ENCODE assay signal across 1 fruit fly cellular context in the genomic region with DNA sequence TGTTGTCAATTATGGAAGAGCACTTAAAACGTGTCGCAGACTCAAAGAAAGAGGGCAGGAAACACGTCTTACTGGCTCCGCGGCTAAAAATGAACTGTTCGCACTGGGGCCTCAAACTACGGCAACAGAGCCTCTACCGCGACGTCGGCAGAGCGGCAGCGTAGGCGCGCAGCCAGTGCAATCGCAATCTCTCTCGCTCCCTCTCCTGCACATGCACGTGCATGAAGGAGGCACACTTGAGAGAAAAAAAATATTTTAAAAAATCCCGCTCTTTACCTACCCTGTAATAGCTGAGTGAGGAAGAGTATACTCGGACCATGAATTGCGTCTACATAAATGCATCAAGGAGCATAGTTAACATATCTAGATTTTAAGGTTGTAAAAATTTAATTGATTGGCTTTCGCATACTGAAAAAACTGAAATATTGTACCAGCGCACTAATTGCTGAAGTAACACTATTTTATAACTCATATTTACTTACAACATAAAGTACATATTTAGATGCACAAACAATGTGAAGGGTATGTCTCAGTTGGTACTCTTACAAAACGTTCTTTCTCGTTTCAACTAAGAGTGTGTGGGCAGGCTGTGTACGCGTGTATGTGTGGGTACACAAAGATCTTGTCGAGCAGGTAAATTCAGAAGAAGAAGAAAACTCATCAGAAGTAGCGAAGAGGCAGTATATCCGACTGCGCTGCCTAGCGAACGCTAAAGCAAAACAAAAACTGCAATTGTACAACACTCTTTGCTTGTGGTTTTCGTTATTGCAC.
TF ChIP-seq lines count a peak whose summit lies in the region.

hid (minus strand) TSS at position 100 of the 771 bp plus-strand sequence.

TF ChIP-seq in whole organism, embryonic, 481 proteins besides CTCF, POLR2A, EP300 and RAD21 (continued from another document and continues in another):
- TF ChIP-seq Kr (GFP tag; optimal IDR thresholded peaks at IDR 0.05; lab: Kevin White, UChicago) = no peak
- TF ChIP-seq croc (GFP tag; conservative IDR thresholded peaks at IDR 0.05; lab: Robert Waterston, UW) = peak; percentile 91
- peak; percentile 67 for TF ChIP-seq CG2875 (GFP tag; optimal IDR thresholded peaks at IDR 0.05; lab: Kevin White, UChicago)
- peak; percentile 55 for TF ChIP-seq CG8281 (tag; optimal IDR thresholded peaks at IDR 0.05; lab: Kevin White, UChicago)
- peak; percentile 79 for TF ChIP-seq Sox102F (GFP tag; optimal IDR thresholded peaks at IDR 0.05; lab: Kevin White, UChicago)
- peak; percentile 85 for TF ChIP-seq Six4 (GFP tag; optimal IDR thresholded peaks at IDR 0.05; lab: Kevin White, UChicago)
- peak; percentile 73 for TF ChIP-seq CG30431 (GFP tag; optimal IDR thresholded peaks at IDR 0.05; lab: Kevin White, UChicago)
- peak; percentile 66 for TF ChIP-seq CG11723 (GFP tag; optimal IDR thresholded peaks at IDR 0.05; lab: Kevin White, UChicago)
- TF ChIP-seq CG32767 (GFP tag; IDR thresholded peaks at IDR 0.05; lab: Robert Waterston, UW) = peak; percentile 84; the same call in 1 of the 2 replicates
- 0 out of 2 replicates have a peak, but pooled peaks have one; percentile 16 for TF ChIP-seq CG4360 (GFP tag; IDR thresholded peaks at IDR 0.05; lab: Robert Waterston, UW)
- TF ChIP-seq Oli (tag; optimal IDR thresholded peaks at IDR 0.05; lab: Kevin White, UChicago) = peak; percentile 89
- TF ChIP-seq tll (GFP tag; optimal IDR thresholded peaks at IDR 0.05; lab: Kevin White, UChicago) = peak; percentile 82 to 98
- peak; percentile 92 for TF ChIP-seq CG2712 (tag; optimal IDR thresholded peaks at IDR 0.05; lab: Kevin White, UChicago)
- TF ChIP-seq B-H1 (GFP tag; IDR thresholded peaks at IDR 0.05; lab: Robert Waterston, UW) = peak; percentile 72
- peak; percentile 79 for TF ChIP-seq ATbp (GFP tag; optimal IDR thresholded peaks at IDR 0.05; lab: Kevin White, UChicago)
- TF ChIP-seq CG8290 (GFP tag; optimal IDR thresholded peaks at IDR 0.05; lab: Kevin White, UChicago) = peak; percentile 85
- peak; percentile 43 to 70 for TF ChIP-seq CG8290 (tag; optimal IDR thresholded peaks at IDR 0.05; lab: Kevin White, UChicago)
- peak; percentile 51 for TF ChIP-seq CG3838 (GFP tag; optimal IDR thresholded peaks at IDR 0.05; lab: Kevin White, UChicago)
- peak; percentile 90 for TF ChIP-seq Ptx1 (GFP tag; IDR thresholded peaks at IDR 0.05; lab: Robert Waterston, UW)
- peak; percentile 80 for TF ChIP-seq CG17328 (GFP tag; IDR thresholded peaks at IDR 0.05; lab: Robert Waterston, UW)
- peak; percentile 81 for TF ChIP-seq CG10654 (GFP tag; optimal IDR thresholded peaks at IDR 0.05; lab: Kevin White, UChicago)
- TF ChIP-seq sna (GFP tag; IDR thresholded peaks at IDR 0.05; lab: Robert Waterston, UW; ENCODE audit: partially characterized antibody) = no peak
- TF ChIP-seq CG7928 (GFP tag; optimal IDR thresholded peaks at IDR 0.05; lab: Kevin White, UChicago) = no peak
- TF ChIP-seq bowl (GFP tag; IDR thresholded peaks at IDR 0.05; lab: Robert Waterston, UW) = peak; percentile 47; the same call in 1 of the 2 replicates
- peak; percentile 49 for TF ChIP-seq Dip3 (GFP tag; optimal IDR thresholded peaks at IDR 0.05; lab: Kevin White, UChicago)
- TF ChIP-seq CG9797 (GFP tag; optimal IDR thresholded peaks at IDR 0.05; lab: Kevin White, UChicago) = peak; percentile 5
- peak; percentile 80 for TF ChIP-seq Antp (GFP tag; optimal IDR thresholded peaks at IDR 0.05; lab: Kevin White, UChicago)
- TF ChIP-seq CG1792 (GFP tag; optimal IDR thresholded peaks at IDR 0.05; lab: Kevin White, UChicago) = peak; percentile 87
- peak; percentile 81 for TF ChIP-seq CG9437 (GFP tag; optimal IDR thresholded peaks at IDR 0.05; lab: Kevin White, UChicago)
- TF ChIP-seq CG7556 (GFP tag; optimal IDR thresholded peaks at IDR 0.05; lab: Kevin White, UChicago) = peak; percentile 88
- TF ChIP-seq lilli (GFP tag; optimal IDR thresholded peaks at IDR 0.05; lab: Kevin White, UChicago) = peak; percentile 85
- peak; percentile 89 for TF ChIP-seq CG31441 (GFP tag; IDR thresholded peaks at IDR 0.05; lab: Robert Waterston, UW)
- no peak for TF ChIP-seq aop (GFP tag; IDR thresholded peaks at IDR 0.05; lab: Robert Waterston, UW)
- TF ChIP-seq CG7963 (GFP tag; IDR thresholded peaks at IDR 0.05; lab: Robert Waterston, UW; ENCODE audit: partially characterized antibody) = no peak
- TF ChIP-seq pita (GFP tag; optimal IDR thresholded peaks at IDR 0.05; lab: Kevin White, UChicago) = no peak
- TF ChIP-seq Usf (GFP tag; optimal IDR thresholded peaks at IDR 0.05; lab: Kevin White, UChicago) = peak; percentile 64
- peak; percentile 78 for TF ChIP-seq fd3F (GFP tag; optimal IDR thresholded peaks at IDR 0.05; lab: Kevin White, UChicago)
- peak; percentile 93 for TF ChIP-seq Med (GFP tag; lab: Kevin White, UChicago)
- TF ChIP-seq zf30C (GFP tag; optimal IDR thresholded peaks at IDR 0.05; lab: Kevin White, UChicago) = no peak
- TF ChIP-seq Adf1 (GFP tag; IDR thresholded peaks at IDR 0.05; lab: Robert Waterston, UW) = peak; percentile 65
- peak; percentile 51; the same call in 1 of the 3 replicates for TF ChIP-seq CG11560 (tag; IDR thresholded peaks at IDR 0.05; lab: Robert Waterston, UW)
- TF ChIP-seq CG13296 (GFP tag; optimal IDR thresholded peaks at IDR 0.05; lab: Kevin White, UChicago) = peak; percentile 60
- peak; percentile 78 for TF ChIP-seq CG10147 (GFP tag; optimal IDR thresholded peaks at IDR 0.05; lab: Kevin White, UChicago)
- TF ChIP-seq ranshi (GFP tag; IDR thresholded peaks at IDR 0.05; lab: Robert Waterston, UW) = peak; percentile 74; the same call in 1 of the 2 replicates
- TF ChIP-seq HHEX (GFP tag; optimal IDR thresholded peaks at IDR 0.05; lab: Kevin White, UChicago) = peak; percentile 69
- TF ChIP-seq CG43689 (GFP tag; IDR thresholded peaks at IDR 0.05; lab: Robert Waterston, UW) = 0 out of 2 replicates have a peak, but pooled peaks have one; percentile 34
- TF ChIP-seq ase (GFP tag; IDR thresholded peaks at IDR 0.05; lab: Robert Waterston, UW) = peak; percentile 71
- TF ChIP-seq CG12942 (GFP tag; optimal IDR thresholded peaks at IDR 0.05; lab: Kevin White, UChicago) = peak; percentile 78
- no peak for TF ChIP-seq Sin3A (optimal IDR thresholded peaks at IDR 0.05; lab: Kevin White, UChicago)
- peak; percentile 84 for TF ChIP-seq Mad (GFP tag; optimal IDR thresholded peaks at IDR 0.05; lab: Kevin White, UChicago)
- TF ChIP-seq knrl (GFP tag; IDR thresholded peaks at IDR 0.05; lab: Robert Waterston, UW; ENCODE audit: partially characterized antibody) = no peak
- TF ChIP-seq CG1647 (GFP tag; optimal IDR thresholded peaks at IDR 0.05; lab: Kevin White, UChicago) = peak; percentile 68
- TF ChIP-seq Drgx (GFP tag; IDR thresholded peaks at IDR 0.05; lab: Robert Waterston, UW) = peak; percentile 88
- peak; percentile 61 for TF ChIP-seq wdn (GFP tag; IDR thresholded peaks at IDR 0.05; lab: Robert Waterston, UW)
- TF ChIP-seq disco-r (GFP tag; optimal IDR thresholded peaks at IDR 0.05; lab: Kevin White, UChicago) = peak; percentile 79
- TF ChIP-seq amos (GFP tag; IDR thresholded peaks at IDR 0.05; lab: Robert Waterston, UW; ENCODE audit: partially characterized antibody) = peak; percentile 24; the same call in 1 of the 2 replicates
- peak; percentile 89 for TF ChIP-seq az2 (GFP tag; optimal IDR thresholded peaks at IDR 0.05; lab: Kevin White, UChicago)
- peak; percentile 15 for TF ChIP-seq CG4282 (GFP tag; optimal IDR thresholded peaks at IDR 0.05; lab: Kevin White, UChicago)
- peak; percentile 87 for TF ChIP-seq Sox100B (GFP tag; optimal IDR thresholded peaks at IDR 0.05; lab: Kevin White, UChicago)
- no peak for TF ChIP-seq toy (GFP tag; IDR thresholded peaks at IDR 0.05; lab: Robert Waterston, UW)
- peak; percentile 69 for TF ChIP-seq Fer3 (tag; optimal IDR thresholded peaks at IDR 0.05; lab: Kevin White, UChicago)
- TF ChIP-seq CG10543 (GFP tag; optimal IDR thresholded peaks at IDR 0.05; lab: Kevin White, UChicago) = peak; percentile 76
- peak; percentile 88 for TF ChIP-seq CG33557 (GFP tag; optimal IDR thresholded peaks at IDR 0.05; lab: Kevin White, UChicago)
- peak; percentile 73 for TF ChIP-seq otp (GFP tag; IDR thresholded peaks at IDR 0.05; lab: Robert Waterston, UW)
- peak; percentile 54 for TF ChIP-seq CG12744 (GFP tag; optimal IDR thresholded peaks at IDR 0.05; lab: Kevin White, UChicago)
- TF ChIP-seq CG2678 (tag; optimal IDR thresholded peaks at IDR 0.05; lab: Kevin White, UChicago) = peak; percentile 89
- no peak for TF ChIP-seq run (tag; optimal IDR thresholded peaks at IDR 0.05; lab: Kevin White, UChicago)
- peak; percentile 82 to 86 for TF ChIP-seq Hr51 (GFP tag; optimal IDR thresholded peaks at IDR 0.05; lab: Kevin White, UChicago)
- TF ChIP-seq CG30020 (tag; optimal IDR thresholded peaks at IDR 0.05; lab: Kevin White, UChicago) = no peak
- TF ChIP-seq CG31365 (tag; optimal IDR thresholded peaks at IDR 0.05; lab: Kevin White, UChicago) = peak; percentile 29
- TF ChIP-seq Pdp1 (GFP tag; optimal IDR thresholded peaks at IDR 0.05; lab: Kevin White, UChicago) = peak; percentile 81 to 87
- TF ChIP-seq CG16863 (GFP tag; optimal IDR thresholded peaks at IDR 0.05; lab: Kevin White, UChicago) = peak; percentile 88
- TF ChIP-seq Opbp (GFP tag; IDR thresholded peaks at IDR 0.05; lab: Robert Waterston, UW; ENCODE audit: partially characterized antibody) = no peak
- TF ChIP-seq chm (GFP tag; IDR thresholded peaks at IDR 0.05; lab: Robert Waterston, UW) = peak; percentile 63; the same call in 1 of the 2 replicates
- TF ChIP-seq CoRest (tag; optimal IDR thresholded peaks at IDR 0.05; lab: Kevin White, UChicago) = peak; percentile 92
- TF ChIP-seq CG10321 (GFP tag; IDR thresholded peaks at IDR 0.05; lab: Robert Waterston, UW) = no peak
- peak; percentile 91 for TF ChIP-seq CG1602 (GFP tag; optimal IDR thresholded peaks at IDR 0.05; lab: Kevin White, UChicago)
- TF ChIP-seq pan (optimal IDR thresholded peaks at IDR 0.05; lab: Kevin White, UChicago) = peak in 1 of 2 experiments; percentile 89
- TF ChIP-seq pan (GFP tag; optimal IDR thresholded peaks at IDR 0.05 in 1 of 2, IDR thresholded peaks at IDR 0.05 in 1 of 2) = peak; percentile 84 to 88
- no peak for TF ChIP-seq hkb (optimal IDR thresholded peaks at IDR 0.05; lab: Kevin White, UChicago)
- peak; percentile 83 for TF ChIP-seq hkb (GFP tag; IDR thresholded peaks at IDR 0.05; lab: Robert Waterston, UW)
- peak; percentile 88 for TF ChIP-seq dysf (GFP tag; IDR thresholded peaks at IDR 0.05; lab: Robert Waterston, UW)
- peak; percentile 89 for TF ChIP-seq CG4820 (GFP tag; optimal IDR thresholded peaks at IDR 0.05; lab: Kevin White, UChicago)
- TF ChIP-seq CG11695 (GFP tag; IDR thresholded peaks at IDR 0.05; lab: Robert Waterston, UW) = peak; percentile 82
- TF ChIP-seq CG12155 (GFP tag; optimal IDR thresholded peaks at IDR 0.05; lab: Kevin White, UChicago) = peak; percentile 73
- no peak for TF ChIP-seq Hr39 (optimal IDR thresholded peaks at IDR 0.05; lab: Kevin White, UChicago)
- 0 out of 3 replicates have a peak, but pooled peaks have one; percentile 13 for TF ChIP-seq C15 (GFP tag; IDR thresholded peaks at IDR 0.05; lab: Robert Waterston, UW)
- peak; percentile 90 for TF ChIP-seq pros (GFP tag; optimal IDR thresholded peaks at IDR 0.05; lab: Kevin White, UChicago)
- peak; percentile 86 for TF ChIP-seq Neu2 (GFP tag; optimal IDR thresholded peaks at IDR 0.05; lab: Kevin White, UChicago; ENCODE audit: borderline replicate concordance)
- TF ChIP-seq nom (GFP tag; optimal IDR thresholded peaks at IDR 0.05; lab: Kevin White, UChicago) = peak; percentile 82
- TF ChIP-seq tup (GFP tag; optimal IDR thresholded peaks at IDR 0.05; lab: Kevin White, UChicago) = peak; percentile 53
- TF ChIP-seq Hr3 (GFP tag; optimal IDR thresholded peaks at IDR 0.05; lab: Kevin White, UChicago) = peak; percentile 88
- TF ChIP-seq D19B (GFP tag; optimal IDR thresholded peaks at IDR 0.05; lab: Kevin White, UChicago) = peak; percentile 98
- peak; percentile 73 for TF ChIP-seq Vsx1 (GFP tag; optimal IDR thresholded peaks at IDR 0.05; lab: Kevin White, UChicago)
- no peak for TF ChIP-seq Dref (GFP tag; IDR thresholded peaks at IDR 0.05; lab: Robert Waterston, UW)
- peak; percentile 86 for TF ChIP-seq Abd-B (GFP tag; optimal IDR thresholded peaks at IDR 0.05; lab: Kevin White, UChicago)
- peak; percentile 72 for TF ChIP-seq CG17568 (GFP tag; optimal IDR thresholded peaks at IDR 0.05; lab: Kevin White, UChicago)
- peak; percentile 48; the same call in 1 of the 2 replicates for TF ChIP-seq CG17612 (GFP tag; IDR thresholded peaks at IDR 0.05; lab: Robert Waterston, UW)
- TF ChIP-seq CG11398 (GFP tag; optimal IDR thresholded peaks at IDR 0.05; lab: Kevin White, UChicago) = peak; percentile 71
- TF ChIP-seq br (optimal IDR thresholded peaks at IDR 0.05; lab: Kevin White, UChicago) = no peak
- no peak; the same call in 2 of the 3 replicates for TF ChIP-seq Mrtf (GFP tag; IDR thresholded peaks at IDR 0.05; lab: Robert Waterston, UW)
- peak; percentile 79 for TF ChIP-seq ssp (GFP tag; IDR thresholded peaks at IDR 0.05; lab: Robert Waterston, UW)
- peak; percentile 39 for TF ChIP-seq YL-1 (GFP tag; optimal IDR thresholded peaks at IDR 0.05; lab: Kevin White, UChicago)
- TF ChIP-seq Xbp1 (GFP tag; optimal IDR thresholded peaks at IDR 0.05; lab: Kevin White, UChicago) = peak; percentile 88
- no peak for TF ChIP-seq crol (GFP tag; IDR thresholded peaks at IDR 0.05; lab: Robert Waterston, UW)
- peak; percentile 75 for TF ChIP-seq nau (GFP tag; optimal IDR thresholded peaks at IDR 0.05; lab: Kevin White, UChicago)
- TF ChIP-seq fru (optimal IDR thresholded peaks at IDR 0.05; lab: Kevin White, UChicago) = no peak
- TF ChIP-seq pfk (GFP tag; optimal IDR thresholded peaks at IDR 0.05; lab: Kevin White, UChicago) = no peak
- peak; percentile 80 for TF ChIP-seq trem (tag; optimal IDR thresholded peaks at IDR 0.05; lab: Kevin White, UChicago)
- TF ChIP-seq Dek (tag; optimal IDR thresholded peaks at IDR 0.05; lab: Kevin White, UChicago) = peak; percentile 55
- TF ChIP-seq CG12391 (tag; optimal IDR thresholded peaks at IDR 0.05; lab: Kevin White, UChicago) = peak; percentile 86
- peak; percentile 49 for TF ChIP-seq CG7271 (tag; optimal IDR thresholded peaks at IDR 0.05; lab: Kevin White, UChicago)
- peak; percentile 57; the same call in 1 of the 3 replicates for TF ChIP-seq CG2199 (GFP tag; IDR thresholded peaks at IDR 0.05; lab: Robert Waterston, UW)
- TF ChIP-seq CG8944 (GFP tag; optimal IDR thresholded peaks at IDR 0.05; lab: Kevin White, UChicago) = peak; percentile 80
- peak; percentile 80 for TF ChIP-seq CG8089 (GFP tag; optimal IDR thresholded peaks at IDR 0.05; lab: Kevin White, UChicago)
- TF ChIP-seq ham (GFP tag; IDR thresholded peaks at IDR 0.05; lab: Robert Waterston, UW) = no peak
- TF ChIP-seq HmgD (GFP tag; optimal IDR thresholded peaks at IDR 0.05; lab: Kevin White, UChicago) = peak; percentile 79
- peak; percentile 30 for TF ChIP-seq Hmx (GFP tag; optimal IDR thresholded peaks at IDR 0.05; lab: Kevin White, UChicago)
- no peak for TF ChIP-seq Dp (GFP tag; optimal IDR thresholded peaks at IDR 0.05; lab: Kevin White, UChicago)
- TF ChIP-seq tio (GFP tag; optimal IDR thresholded peaks at IDR 0.05; lab: Kevin White, UChicago) = peak; percentile 88
